Fruit fly (Drosophila melanogaster) whole organism, wandering third instar larva: ENCODE data around the gene CG14984.
A peak's percentile ranks its signal among the peaks of the same experiment; 100 is the strongest.

Experiments
- Abd-B ChIP-seq: fragments of >200 bp; optimal IDR thresholded peaks from 2 replicates; lab custom pipeline; 2017; ENCODE audit warnings: missing biosample characterization, missing genetic modification characterization
- CG32264 ChIP-seq: fragments of 200-800 bp; sonication (Bioruptor generic); optimal IDR thresholded peaks from 2 replicates; lab custom pipeline; 2016; ENCODE audit warnings: missing biosample characterization, missing genetic modification characterization
- Dfd ChIP-seq: fragments of >200 bp; optimal IDR thresholded peaks from 2 replicates; lab custom pipeline; 2017; ENCODE audit warnings: missing biosample characterization, missing genetic modification characterization
- Dif ChIP-seq: fragments of 200-275, 200-300 bp; sonication (Bioruptor generic); optimal IDR thresholded peaks from 2 replicates; lab custom pipeline; 2018; ENCODE audit warnings: missing biosample characterization, missing genetic modification characterization; ENCODE audit not compliant: partially characterized antibody
- HLH106 ChIP-seq: fragments of 200-800 bp; optimal IDR thresholded peaks from 3 replicates; lab custom pipeline; 2019; ENCODE audit warnings: missing biosample characterization, mild to moderate bottlenecking, missing genetic modification characterization, moderate library complexity
- Hnf4 ChIP-seq: fragments of 200-800 bp; sonication (Bioruptor generic); optimal IDR thresholded peaks from 2 replicates; lab custom pipeline; 2016; ENCODE audit warnings: missing biosample characterization, mild to moderate bottlenecking, missing genetic modification characterization
- Hr78 ChIP-seq: fragments of >200 bp; optimal IDR thresholded peaks from 2 replicates; lab custom pipeline; 2017; ENCODE audit warnings: missing biosample characterization, missing genetic modification characterization
- Hr83 ChIP-seq: fragments of 200-300 bp; sonication (Bioruptor generic); optimal IDR thresholded peaks from 2 replicates; lab custom pipeline; 2016; ENCODE audit warnings: missing biosample characterization, mild to moderate bottlenecking, missing genetic modification characterization, moderate library complexity; ENCODE audit not compliant: poor library complexity, severe bottlenecking
- Jra ChIP-seq: sonication (Bioruptor generic); optimal IDR thresholded peaks from 2 replicates; lab custom pipeline; 2016; ENCODE audit warnings: missing biosample characterization, missing genetic modification characterization
- Myc ChIP-seq: fragments of >200 bp; optimal IDR thresholded peaks from 2 replicates; lab custom pipeline; 2017
- OdsH ChIP-seq: fragments of 200-800 bp; sonication (Bioruptor generic); optimal IDR thresholded peaks from 2 replicates; lab custom pipeline; 2016; ENCODE audit warnings: missing biosample characterization, mild to moderate bottlenecking, missing genetic modification characterization
- Rel ChIP-seq, 2 experiments: fragments of 200-800 bp; sonication (Bioruptor generic) in 1 of 2; optimal IDR thresholded peaks; 2 replicates in 1 of 2; 3 replicates in 1 of 2; lab custom pipeline; 2016 to 2019; ENCODE audit warnings: mild to moderate bottlenecking in 2 of 2, missing biosample characterization in 2 of 2, missing genetic modification characterization in 2 of 2, moderate library complexity in 1 of 2
- Sp1 ChIP-seq: fragments of 200-800 bp; sonication (Bioruptor generic); optimal IDR thresholded peaks from 3 replicates; lab custom pipeline; 2019; ENCODE audit warnings: missing biosample characterization, mild to moderate bottlenecking, missing genetic modification characterization, moderate library complexity
- Vsx2 ChIP-seq: fragments of 200-300, 225-300 bp; sonication (Bioruptor generic); optimal IDR thresholded peaks from 2 replicates; lab custom pipeline; 2018; ENCODE audit warnings: missing biosample characterization, missing genetic modification characterization; ENCODE audit not compliant: partially characterized antibody
- br ChIP-seq: fragments of 200-800 bp; sonication (Bioruptor generic); optimal IDR thresholded peaks from 2 replicates; lab custom pipeline; 2016; ENCODE audit warnings: missing biosample characterization, missing genetic modification characterization
- brk ChIP-seq: fragments of 200-800 bp; sonication (Bioruptor generic); optimal IDR thresholded peaks from 2 replicates; lab custom pipeline; 2016; ENCODE audit warnings: missing biosample characterization, mild to moderate bottlenecking, missing genetic modification characterization
- dl ChIP-seq, 2 experiments: fragments of 175-275, 200-275 bp in 1 of 2; fragments of 200-275 bp in 1 of 2; sonication (Bioruptor generic); optimal IDR thresholded peaks; lab custom pipeline; 2018; ENCODE audit warnings: mild to moderate bottlenecking in 2 of 2, missing biosample characterization in 2 of 2, missing genetic modification characterization in 2 of 2, moderate library complexity in 2 of 2; ENCODE audit not compliant: partially characterized antibody in 2 of 2, insufficient read depth in 1 of 2
- dmrt93B ChIP-seq: fragments of 200-800 bp; sonication (Bioruptor generic); optimal IDR thresholded peaks from 2 replicates; lab custom pipeline; 2018; ENCODE audit warnings: missing biosample characterization, mild to moderate bottlenecking, missing genetic modification characterization
- dsf ChIP-seq: sonication (Bioruptor generic); optimal IDR thresholded peaks from 2 replicates; lab custom pipeline; 2016; ENCODE audit warnings: missing biosample characterization, missing genetic modification characterization, borderline replicate concordance
- ey ChIP-seq: fragments of 200-800 bp; sonication (Bioruptor generic); optimal IDR thresholded peaks from 2 replicates; lab custom pipeline; 2016; ENCODE audit warnings: missing biosample characterization, missing genetic modification characterization
- foxo ChIP-seq, 2 experiments: fragments of 200-800 bp; sonication (Bioruptor generic); optimal IDR thresholded peaks; 2 replicates in 1 of 2; 3 replicates in 1 of 2; lab custom pipeline; 2016 to 2017; ENCODE audit warnings: missing biosample characterization in 2 of 2, missing genetic modification characterization in 2 of 2
- fru ChIP-seq: fragments of 200-800 bp; sonication (Bioruptor generic); optimal IDR thresholded peaks from 3 replicates; lab custom pipeline; 2016; ENCODE audit warnings: missing biosample characterization, mild to moderate bottlenecking, missing genetic modification characterization
- h ChIP-seq: fragments of 200-800 bp; sonication (Bioruptor generic); optimal IDR thresholded peaks from 3 replicates; lab custom pipeline; 2016; ENCODE audit warnings: missing biosample characterization, mild to moderate bottlenecking, missing genetic modification characterization
- jim ChIP-seq: fragments of 175-275, 200-325 bp; sonication (Bioruptor generic); optimal IDR thresholded peaks from 2 replicates; lab custom pipeline; 2016; ENCODE audit warnings: missing biosample characterization, mild to moderate bottlenecking, missing genetic modification characterization
- lola ChIP-seq: fragments of >200 bp; optimal IDR thresholded peaks from 2 replicates; lab custom pipeline; 2017; ENCODE audit warnings: missing biosample characterization, missing genetic modification characterization
- pan ChIP-seq: fragments of >200 bp; optimal IDR thresholded peaks from 2 replicates; lab custom pipeline; 2017
- psq ChIP-seq: fragments of 200-800 bp; sonication (Bioruptor generic); optimal IDR thresholded peaks from 3 replicates; lab custom pipeline; 2017; ENCODE audit warnings: missing biosample characterization, mild to moderate bottlenecking, missing genetic modification characterization, moderate library complexity
- rgr ChIP-seq: fragments of 200-800 bp; sonication (Bioruptor generic); optimal IDR thresholded peaks from 3 replicates; lab custom pipeline; 2016; ENCODE audit warnings: missing biosample characterization, mild to moderate bottlenecking, missing genetic modification characterization
- sage ChIP-seq: fragments of 200-800 bp; sonication (Bioruptor generic); optimal IDR thresholded peaks from 2 replicates; lab custom pipeline; 2016; ENCODE audit warnings: missing biosample characterization, mild to moderate bottlenecking, missing genetic modification characterization
- sv ChIP-seq: fragments of 200-800 bp; sonication (Bioruptor generic); optimal IDR thresholded peaks from 3 replicates; lab custom pipeline; 2016; ENCODE audit warnings: missing biosample characterization, missing genetic modification characterization
- tai ChIP-seq: sonication (Bioruptor generic); optimal IDR thresholded peaks from 2 replicates; lab custom pipeline; 2016; ENCODE audit warnings: missing biosample characterization, missing genetic modification characterization
- usp ChIP-seq: fragments of >200 bp; optimal IDR thresholded peaks from 2 replicates; lab custom pipeline; 2017; ENCODE audit warnings: missing biosample characterization, missing genetic modification characterization
- woc ChIP-seq: sonication (Bioruptor generic); optimal IDR thresholded peaks from 2 replicates; lab custom pipeline; 2016; ENCODE audit warnings: missing biosample characterization, mild to moderate bottlenecking, missing genetic modification characterization

CG14984 gene

dm6 chr3L:3909831-3910230, 42.5 kb downstream of the CG14984 start, which contains the start of gene mge:
mge (minus strand) TSS chr3L:3909931.
- TF ChIP-seq Myc (lab: Kevin White, UChicago) (no peak), sv (no peak), foxo (GFP tag; optimal IDR thresholded peaks at IDR 0.05; lab: Kevin White, UChicago) (no peak), psq (GFP tag; lab: Kevin White, UChicago) (no peak), brk (GFP tag; lab: Kevin White, UChicago) (no peak), Jra (no peak)

- TF ChIP-seq Hr83 (GFP tag; lab: Kevin White, UChicago) (peak; percentile 7), sage (GFP tag; lab: Kevin White, UChicago) (peak; percentile 73), Hnf4 (GFP tag; lab: Kevin White, UChicago) (no peak)
Observed at dm6 chr3L:3908838-3909810, 43.2 kb downstream of the CG14984 start.

dm6 chr3L:3905111-3905510, 47.2 kb downstream of the CG14984 start, which contains the start of gene ida:
ida (plus strand) TSS chr3L:3905344.
- TF ChIP-seq h (GFP tag; lab: Kevin White, UChicago) (no peak), woc (GFP tag; lab: Kevin White, UChicago) (no peak), jim (GFP tag; lab: Kevin White, UChicago) (no peak), Hnf4 (GFP tag; lab: Kevin White, UChicago) (peak; percentile 76), ey (GFP tag; lab: Kevin White, UChicago) (no peak), dl (GFP tag; optimal IDR thresholded peaks at IDR 0.05; lab: Kevin White, UChicago; ENCODE audit: insufficient read depth in 1 of 2, partially characterized antibody in 2 of 2) (no peak), Dif (GFP tag; lab: Kevin White, UChicago) (no peak), Rel (GFP tag; optimal IDR thresholded peaks at IDR 0.05; lab: Kevin White, UChicago) (no peak), Rel (tag; optimal IDR thresholded peaks at IDR 0.05; lab: Kevin White, UChicago) (peak; percentile 40), Hr83 (GFP tag; lab: Kevin White, UChicago) (no peak), usp (GFP tag; lab: Kevin White, UChicago) (no peak)

- no peak for TF ChIP-seq Dfd (GFP tag; lab: Kevin White, UChicago)
- no peak for TF ChIP-seq Rel (GFP tag; optimal IDR thresholded peaks at IDR 0.05; lab: Kevin White, UChicago)
- TF ChIP-seq Rel (tag; optimal IDR thresholded peaks at IDR 0.05; lab: Kevin White, UChicago): peak; percentile 96
- peak; percentile 59 for TF ChIP-seq Hr83 (GFP tag; lab: Kevin White, UChicago)
- peak; percentile 73 for TF ChIP-seq Dif (GFP tag; lab: Kevin White, UChicago)
- peak; percentile 70 for TF ChIP-seq rgr (GFP tag; lab: Kevin White, UChicago)
- TF ChIP-seq Hnf4 (GFP tag; lab: Kevin White, UChicago): peak; percentile 28
- no peak for TF ChIP-seq Abd-B (GFP tag; lab: Kevin White, UChicago)
- no peak for TF ChIP-seq dmrt93B (GFP tag; lab: Kevin White, UChicago)
- TF ChIP-seq jim (GFP tag; lab: Kevin White, UChicago): no peak
- TF ChIP-seq psq (GFP tag; lab: Kevin White, UChicago): no peak
- TF ChIP-seq Hr78 (GFP tag; lab: Kevin White, UChicago): no peak
- TF ChIP-seq dl (GFP tag; optimal IDR thresholded peaks at IDR 0.05; lab: Kevin White, UChicago; ENCODE audit: insufficient read depth in 1 of 2, partially characterized antibody in 2 of 2): peak in 1 of 2 experiments; percentile 19
- TF ChIP-seq lola (GFP tag; lab: Kevin White, UChicago): no peak
- no peak for TF ChIP-seq Vsx2 (GFP tag; lab: Kevin White, UChicago)
- no peak for TF ChIP-seq OdsH
Observed at dm6 chr3L:3903301-3903700, 49.0 kb downstream of the CG14984 start, which contains the start of gene Sc2. Sc2 (plus strand) TSS chr3L:3903492.

- no peak for TF ChIP-seq Dfd (GFP tag; lab: Kevin White, UChicago)
- TF ChIP-seq fru (GFP tag; lab: Kevin White, UChicago): peak; percentile 41
- peak; percentile 11 for TF ChIP-seq sage (GFP tag; lab: Kevin White, UChicago)
- peak; percentile 41 for TF ChIP-seq tai (GFP tag; lab: Kevin White, UChicago)
- peak; percentile 48 for TF ChIP-seq woc (GFP tag; lab: Kevin White, UChicago)
- peak; percentile 51 for TF ChIP-seq CG32264
- TF ChIP-seq HLH106: peak; percentile 50
- TF ChIP-seq dsf (GFP tag; lab: Kevin White, UChicago): peak; percentile 11
- peak in 1 of 2 experiments; percentile 73 for TF ChIP-seq foxo (GFP tag; optimal IDR thresholded peaks at IDR 0.05; lab: Kevin White, UChicago)
- peak; percentile 44 for TF ChIP-seq sv
- TF ChIP-seq lola (GFP tag; lab: Kevin White, UChicago): no peak
- peak; percentile 70 for TF ChIP-seq Sp1 (GFP tag; lab: Kevin White, UChicago)
- TF ChIP-seq psq (GFP tag; lab: Kevin White, UChicago): no peak
- TF ChIP-seq OdsH: no peak
- no peak for TF ChIP-seq pan
- TF ChIP-seq Hr83 (GFP tag; lab: Kevin White, UChicago): peak; percentile 84
- TF ChIP-seq dmrt93B (GFP tag; lab: Kevin White, UChicago): peak; percentile 53
- TF ChIP-seq ey (GFP tag; lab: Kevin White, UChicago): peak; percentile 50
- TF ChIP-seq Hnf4 (GFP tag; lab: Kevin White, UChicago): peak; percentile 83
- peak; percentile 70 for TF ChIP-seq br (GFP tag; lab: Kevin White, UChicago)
- TF ChIP-seq rgr (GFP tag; lab: Kevin White, UChicago): peak; percentile 45
- no peak for TF ChIP-seq jim (GFP tag; lab: Kevin White, UChicago)
- TF ChIP-seq brk (GFP tag; lab: Kevin White, UChicago): peak; percentile 47
Observed at dm6 chr3L:3902491-3903198, 49.7 kb downstream of the CG14984 start, which contains the start of gene Ubi-p63E. Ubi-p63E (minus strand) TSS chr3L:3903184.
